Worm (Caenorhabditis elegans) whole organism, L2 larva: Measurements from ENCODE around the gene cpr-5.

Experiments
- C34F6.9 ChIP-seq: fragments of 150-350 bp; optimal IDR thresholded peaks from 2 replicates; lab custom pipeline; 2014; ENCODE audit warnings: missing biosample characterization, missing genetic modification characterization
- F13H6.1 ChIP-seq: sonication (generic microtip); optimal IDR thresholded peaks from 2 replicates; lab custom pipeline; 2016; ENCODE audit warnings: missing genetic modification characterization, missing compliant biosample characterization
- aly-2 ChIP-seq: fragments of 150-350 bp; optimal IDR thresholded peaks from 2 replicates; lab custom pipeline; 2014; ENCODE audit warnings: missing biosample characterization, missing genetic modification characterization
- ama-1 ChIP-seq: fragments of 150-350 bp; optimal IDR thresholded peaks from 2 replicates; lab custom pipeline; 2018; ENCODE audit warnings: inconsistent platforms
- blmp-1 ChIP-seq: sonication (generic microtip); optimal IDR thresholded peaks from 2 replicates; lab custom pipeline; 2017; ENCODE audit warnings: missing genetic modification characterization, mild to moderate bottlenecking, missing compliant biosample characterization, antibody characterized with exemption, moderate library complexity; ENCODE audit not compliant: insufficient read depth
- ceh-16 ChIP-seq: fragments of 150-350 bp; optimal IDR thresholded peaks from 2 replicates; lab custom pipeline; 2014; ENCODE audit warnings: missing biosample characterization, missing genetic modification characterization
- ceh-82 ChIP-seq: fragments of 150-350 bp; optimal IDR thresholded peaks from 2 replicates; lab custom pipeline; 2014; ENCODE audit warnings: missing biosample characterization, missing genetic modification characterization
- dmd-4 ChIP-seq: sonication (generic microtip); optimal IDR thresholded peaks from 2 replicates; lab custom pipeline; 2017; ENCODE audit warnings: missing biosample characterization, missing genetic modification characterization
- elt-1 ChIP-seq: fragments of 150-350 bp; optimal IDR thresholded peaks from 2 replicates; lab custom pipeline; 2014; ENCODE audit warnings: missing biosample characterization, missing genetic modification characterization
- elt-3 ChIP-seq: sonication (generic microtip); optimal IDR thresholded peaks from 2 replicates; lab custom pipeline; 2017; ENCODE audit warnings: missing biosample characterization, missing genetic modification characterization
- fos-1 ChIP-seq: fragments of 150-350 bp; optimal IDR thresholded peaks from 2 replicates; lab custom pipeline; 2014; ENCODE audit warnings: missing biosample characterization, missing genetic modification characterization
- lin-13 ChIP-seq: fragments of 150-350 bp; optimal IDR thresholded peaks from 2 replicates; lab custom pipeline; 2014; ENCODE audit warnings: missing biosample characterization, missing genetic modification reagents, missing genetic modification characterization
- mab-5 ChIP-seq: fragments of 150-350 bp; optimal IDR thresholded peaks from 2 replicates; lab custom pipeline; 2014; ENCODE audit warnings: missing biosample characterization, missing genetic modification characterization
- mbf-1 ChIP-seq: sonication (generic microtip); optimal IDR thresholded peaks from 2 replicates; lab custom pipeline; 2017; ENCODE audit warnings: missing biosample characterization, missing genetic modification characterization
- mdl-1 ChIP-seq, 2 experiments: fragments of 150-350 bp in 1 of 2; sonication (generic microtip) in 1 of 2; optimal IDR thresholded peaks; 2 replicates each; lab custom pipeline; 2017; ENCODE audit warnings: missing biosample characterization in 2 of 2, missing genetic modification characterization in 2 of 2
- nhr-10 ChIP-seq: sonication (generic microtip); optimal IDR thresholded peaks from 2 replicates; lab custom pipeline; 2017; ENCODE audit warnings: missing biosample characterization, missing genetic modification characterization
- nhr-11 ChIP-seq: fragments of 150-350 bp; optimal IDR thresholded peaks from 2 replicates; lab custom pipeline; 2014; ENCODE audit warnings: missing biosample characterization, missing genetic modification characterization
- nhr-12 ChIP-seq: fragments of 150-350 bp; optimal IDR thresholded peaks from 2 replicates; lab custom pipeline; 2014; ENCODE audit warnings: missing biosample characterization, missing genetic modification characterization
- nhr-129 ChIP-seq: fragments of 150-350 bp; optimal IDR thresholded peaks from 2 replicates; lab custom pipeline; 2014; ENCODE audit warnings: missing biosample characterization, missing genetic modification characterization
- nhr-23 ChIP-seq: fragments of 150-350 bp; optimal IDR thresholded peaks from 2 replicates; lab custom pipeline; 2014; ENCODE audit warnings: missing biosample characterization, missing genetic modification reagents, missing genetic modification characterization
- nhr-237 ChIP-seq: fragments of 150-350 bp; optimal IDR thresholded peaks from 2 replicates; lab custom pipeline; 2014; ENCODE audit warnings: missing biosample characterization, missing genetic modification characterization
- nhr-25 ChIP-seq: fragments of 150-350 bp; sonication (generic microtip); optimal IDR thresholded peaks from 3 replicates; lab custom pipeline; 2014; ENCODE audit warnings: missing biosample characterization, missing genetic modification characterization
- nhr-6 ChIP-seq: fragments of 150-350 bp; optimal IDR thresholded peaks from 2 replicates; lab custom pipeline; 2014; ENCODE audit warnings: missing biosample characterization, missing genetic modification characterization
- sem-4 ChIP-seq: fragments of 150-350 bp; optimal IDR thresholded peaks from 2 replicates; lab custom pipeline; 2014; ENCODE audit warnings: missing biosample characterization, missing genetic modification reagents, missing genetic modification characterization
- skn-1 ChIP-seq: sonication (generic microtip); optimal IDR thresholded peaks from 2 replicates; lab custom pipeline; 2017; ENCODE audit warnings: missing biosample characterization, missing genetic modification characterization
- unc-39 ChIP-seq: fragments of 150-350 bp; optimal IDR thresholded peaks from 2 replicates; lab custom pipeline; 2014; ENCODE audit warnings: missing biosample characterization, missing genetic modification characterization
- unc-55 ChIP-seq: fragments of 150-350 bp; sonication (generic microtip); optimal IDR thresholded peaks from 3 replicates; lab custom pipeline; 2014; ENCODE audit warnings: missing biosample characterization, missing genetic modification reagents, missing genetic modification characterization
- zag-1 ChIP-seq: fragments of 150-350 bp; optimal IDR thresholded peaks from 2 replicates; lab custom pipeline; 2014; ENCODE audit warnings: missing biosample characterization, missing genetic modification characterization
- ztf-1 ChIP-seq: fragments of 200-800 bp; sonication (Bioruptor generic); conservative IDR thresholded peaks from 2 replicates; pipeline ENCODE4 v1.3.6; 2022; ENCODE audit warnings: missing genetic modification characterization, missing compliant biosample characterization
- ztf-11 ChIP-seq: sonication (generic microtip); optimal IDR thresholded peaks from 2 replicates; lab custom pipeline; 2017; ENCODE audit warnings: missing biosample characterization, missing genetic modification characterization

The cpr-5 gene

ce11 chrV:1133223-1133622 lies 613 bp downstream of the cpr-5 start:
- TF ChIP-seq ama-1 (lab: Kevin White, UChicago) (no peak), mbf-1 (tag; lab: Kevin White, UChicago) (no peak), elt-1 (tag; lab: Kevin White, UChicago) (no peak), mab-5 (no peak), nhr-129 (tag; lab: Kevin White, UChicago) (no peak), skn-1 (tag; lab: Kevin White, UChicago) (no peak), unc-39 (no peak), ceh-16 (tag; lab: Kevin White, UChicago) (no peak), ztf-11 (tag; lab: Kevin White, UChicago) (no peak)

- TF ChIP-seq unc-39 (no peak), nhr-12 (no peak), mab-5 (no peak), fos-1 (tag; lab: Kevin White, UChicago) (no peak), nhr-25 (tag; lab: Kevin White, UChicago) (no peak), ceh-82 (tag; lab: Kevin White, UChicago) (no peak), ceh-16 (tag; lab: Kevin White, UChicago) (no peak), sem-4 (tag; lab: Kevin White, UChicago) (no peak)
Measured at ce11 chrV:1131880-1132623, 1.8 kb downstream of the cpr-5 start, which contains the start of gene W07B8.4. Gene W07B8.4, minus strand, starts transcription at chrV:1131930.

- TF ChIP-seq blmp-1 (tag; lab: Kevin White, UChicago) (no peak), F13H6.1 (tag; lab: Kevin White, UChicago) (no peak), ztf-11 (tag; lab: Kevin White, UChicago) (no peak), unc-39 (no peak), C34F6.9 (tag; lab: Kevin White, UChicago) (no peak), aly-2 (tag; lab: Kevin White, UChicago) (no peak), nhr-6 (tag; lab: Kevin White, UChicago) (no peak), ceh-82 (tag; lab: Kevin White, UChicago) (no peak), lin-13 (GFP tag; lab: Kevin White, UChicago) (no peak), mdl-1 (tag; optimal IDR thresholded peaks at IDR 0.05; lab: Kevin White, UChicago) (no peak)
Measured at ce11 chrV:1120101-1120500, 13.7 kb downstream of the cpr-5 start.

- TF ChIP-seq lin-13 (GFP tag; lab: Kevin White, UChicago) (no peak), unc-39 (no peak), nhr-23 (tag; lab: Kevin White, UChicago) (no peak), nhr-11 (tag; lab: Kevin White, UChicago) (no peak), nhr-237 (no peak), ceh-16 (tag; lab: Kevin White, UChicago) (no peak), dmd-4 (tag; lab: Kevin White, UChicago) (no peak), elt-3 (tag; lab: Kevin White, UChicago) (no peak), ztf-1 (GFP tag; lab: Robert Waterston, UW) (no peak), mab-5 (no peak)
- TF ChIP-seq, all 48 proteins: peak for 0
Measured at ce11 chrV:1112658-1113057, 21.2 kb downstream of the cpr-5 start, which contains the start of gene Y50D4B.1. Gene Y50D4B.1, plus strand, starts transcription at chrV:1112958.

- TF ChIP-seq zag-1 (tag; lab: Kevin White, UChicago), result no peak
- TF ChIP-seq unc-55 (GFP tag; lab: Kevin White, UChicago), result no peak
- no peak for TF ChIP-seq nhr-25 (tag; lab: Kevin White, UChicago)
- TF ChIP-seq F13H6.1 (tag; lab: Kevin White, UChicago), result no peak
- TF ChIP-seq sem-4 (tag; lab: Kevin White, UChicago), result no peak
- TF ChIP-seq fos-1 (tag; lab: Kevin White, UChicago), result no peak
- TF ChIP-seq nhr-11 (tag; lab: Kevin White, UChicago), result no peak
- TF ChIP-seq, all 48 proteins: peak for 0
Measured at ce11 chrV:1112180-1112579, 21.7 kb downstream of the cpr-5 start.

- TF ChIP-seq dmd-4 (tag; lab: Kevin White, UChicago) (no peak), nhr-10 (no peak)
Measured at ce11 chrV:1102569-1102968, 31.3 kb downstream of the cpr-5 start.
